Worm (Caenorhabditis elegans) whole organism, L2 larva: ENCODE measurements around the gene ZK1058.9.

Experiments used
- C34F6.9 ChIP-seq: fragments of 150-350 bp; optimal IDR thresholded peaks from 2 replicates; lab custom pipeline; 2014; ENCODE audit warnings: missing biosample characterization, missing genetic modification characterization
- F13H6.1 ChIP-seq: sonication (generic microtip); optimal IDR thresholded peaks from 2 replicates; lab custom pipeline; 2016; ENCODE audit warnings: missing genetic modification characterization, missing compliant biosample characterization
- R02D3.7 ChIP-seq: fragments of 150-350 bp; optimal IDR thresholded peaks from 2 replicates; lab custom pipeline; 2014; ENCODE audit warnings: missing biosample characterization, missing genetic modification characterization
- ZK546.5 ChIP-seq: sonication (generic microtip); optimal IDR thresholded peaks from 2 replicates; lab custom pipeline; 2017; ENCODE audit warnings: missing biosample characterization, missing genetic modification characterization
- alr-1 ChIP-seq: fragments of 150-350 bp; optimal IDR thresholded peaks from 2 replicates; lab custom pipeline; 2014; ENCODE audit warnings: missing biosample characterization, missing genetic modification characterization
- ama-1 ChIP-seq: fragments of 150-350 bp; optimal IDR thresholded peaks from 2 replicates; lab custom pipeline; 2018; ENCODE audit warnings: inconsistent platforms
- blmp-1 ChIP-seq: sonication (generic microtip); optimal IDR thresholded peaks from 2 replicates; lab custom pipeline; 2017; ENCODE audit warnings: missing genetic modification characterization, mild to moderate bottlenecking, missing compliant biosample characterization, antibody characterized with exemption, moderate library complexity; ENCODE audit not compliant: insufficient read depth
- ceh-16 ChIP-seq: fragments of 150-350 bp; optimal IDR thresholded peaks from 2 replicates; lab custom pipeline; 2014; ENCODE audit warnings: missing biosample characterization, missing genetic modification characterization
- ceh-82 ChIP-seq: fragments of 150-350 bp; optimal IDR thresholded peaks from 2 replicates; lab custom pipeline; 2014; ENCODE audit warnings: missing biosample characterization, missing genetic modification characterization
- crh-2 ChIP-seq: sonication (generic microtip); optimal IDR thresholded peaks from 2 replicates; lab custom pipeline; 2017; ENCODE audit warnings: missing biosample characterization, missing genetic modification characterization
- dmd-4 ChIP-seq: sonication (generic microtip); optimal IDR thresholded peaks from 2 replicates; lab custom pipeline; 2017; ENCODE audit warnings: missing biosample characterization, missing genetic modification characterization
- egl-27 ChIP-seq: sonication (generic microtip); optimal IDR thresholded peaks from 3 replicates; lab custom pipeline; 2017; ENCODE audit warnings: missing biosample characterization, missing genetic modification reagents, missing genetic modification characterization
- elt-1 ChIP-seq: fragments of 150-350 bp; optimal IDR thresholded peaks from 2 replicates; lab custom pipeline; 2014; ENCODE audit warnings: missing biosample characterization, missing genetic modification characterization
- elt-3 ChIP-seq: sonication (generic microtip); optimal IDR thresholded peaks from 2 replicates; lab custom pipeline; 2017; ENCODE audit warnings: missing biosample characterization, missing genetic modification characterization
- gmeb-1 ChIP-seq: fragments of 150-350 bp; optimal IDR thresholded peaks from 2 replicates; lab custom pipeline; 2014; ENCODE audit warnings: missing biosample characterization, missing genetic modification characterization
- lin-11 ChIP-seq: fragments of 150-350 bp; sonication (generic microtip); optimal IDR thresholded peaks from 2 replicates; lab custom pipeline; 2014; ENCODE audit warnings: missing biosample characterization, missing genetic modification characterization, inconsistent platforms, mixed read lengths
- lsy-2 ChIP-seq, 2 experiments: fragments of 150-350 bp in 1 of 2; sonication (generic microtip) in 1 of 2; optimal IDR thresholded peaks; 2 replicates each; lab custom pipeline; 2014 to 2017; ENCODE audit warnings: missing biosample characterization in 2 of 2, missing genetic modification characterization in 2 of 2
- mab-5 ChIP-seq: fragments of 150-350 bp; optimal IDR thresholded peaks from 2 replicates; lab custom pipeline; 2014; ENCODE audit warnings: missing biosample characterization, missing genetic modification characterization
- mbf-1 ChIP-seq: sonication (generic microtip); optimal IDR thresholded peaks from 2 replicates; lab custom pipeline; 2017; ENCODE audit warnings: missing biosample characterization, missing genetic modification characterization
- nhr-10 ChIP-seq: sonication (generic microtip); optimal IDR thresholded peaks from 2 replicates; lab custom pipeline; 2017; ENCODE audit warnings: missing biosample characterization, missing genetic modification characterization
- nhr-11 ChIP-seq: fragments of 150-350 bp; optimal IDR thresholded peaks from 2 replicates; lab custom pipeline; 2014; ENCODE audit warnings: missing biosample characterization, missing genetic modification characterization
- nhr-12 ChIP-seq: fragments of 150-350 bp; optimal IDR thresholded peaks from 2 replicates; lab custom pipeline; 2014; ENCODE audit warnings: missing biosample characterization, missing genetic modification characterization
- nhr-129 ChIP-seq: fragments of 150-350 bp; optimal IDR thresholded peaks from 2 replicates; lab custom pipeline; 2014; ENCODE audit warnings: missing biosample characterization, missing genetic modification characterization
- nhr-21 ChIP-seq: fragments of 150-350 bp; optimal IDR thresholded peaks from 2 replicates; lab custom pipeline; 2014; ENCODE audit warnings: missing biosample characterization, missing genetic modification characterization
- nhr-237 ChIP-seq: fragments of 150-350 bp; optimal IDR thresholded peaks from 2 replicates; lab custom pipeline; 2014; ENCODE audit warnings: missing biosample characterization, missing genetic modification characterization
- nhr-25 ChIP-seq: fragments of 150-350 bp; sonication (generic microtip); optimal IDR thresholded peaks from 3 replicates; lab custom pipeline; 2014; ENCODE audit warnings: missing biosample characterization, missing genetic modification characterization
- peb-1 ChIP-seq: fragments of 150-350 bp; optimal IDR thresholded peaks from 2 replicates; lab custom pipeline; 2014; ENCODE audit warnings: missing biosample characterization, missing genetic modification characterization
- sma-9 ChIP-seq, 2 experiments: fragments of 150-350 bp in 1 of 2; sonication (generic microtip) in 1 of 2; optimal IDR thresholded peaks; 2 replicates each; lab custom pipeline; 2014 to 2016; ENCODE audit warnings: missing genetic modification characterization in 2 of 2, mild to moderate bottlenecking in 1 of 2, missing biosample characterization in 1 of 2, missing compliant biosample characterization in 1 of 2, missing genetic modification reagents in 1 of 2, moderate library complexity in 1 of 2
- snpc-4 ChIP-seq: fragments of 150-350 bp; optimal IDR thresholded peaks from 2 replicates; lab custom pipeline; 2014; ENCODE audit warnings: missing biosample characterization, missing genetic modification characterization
- unc-55 ChIP-seq: fragments of 150-350 bp; sonication (generic microtip); optimal IDR thresholded peaks from 3 replicates; lab custom pipeline; 2014; ENCODE audit warnings: missing biosample characterization, missing genetic modification reagents, missing genetic modification characterization
- unc-62 ChIP-seq: fragments of 150-350 bp; optimal IDR thresholded peaks from 2 replicates; lab custom pipeline; 2014; ENCODE audit warnings: missing biosample characterization, missing genetic modification reagents, missing genetic modification characterization
- ztf-11 ChIP-seq: sonication (generic microtip); optimal IDR thresholded peaks from 2 replicates; lab custom pipeline; 2017; ENCODE audit warnings: missing biosample characterization, missing genetic modification characterization
- ztf-4 ChIP-seq: fragments of 150-350 bp; optimal IDR thresholded peaks from 2 replicates; lab custom pipeline; 2014; ENCODE audit warnings: missing biosample characterization, missing genetic modification characterization

The ZK1058.9 gene

ce11 chrIII:3908205-3908604 is 17.8 kb downstream of the ZK1058.9 start (continued):
- TF ChIP-seq lin-11 (no peak), nhr-129 (peak; percentile 44), unc-62 (GFP tag; lab: Kevin White, UChicago) (no peak), F13H6.1 (tag; lab: Kevin White, UChicago) (no peak), sma-9 (GFP tag; optimal IDR thresholded peaks at IDR 0.05; lab: Kevin White, UChicago) (peak; percentile 5), sma-9 (tag; optimal IDR thresholded peaks at IDR 0.05; lab: Kevin White, UChicago) (no peak), ceh-82 (tag; lab: Kevin White, UChicago) (no peak), nhr-237 (tag; lab: Kevin White, UChicago) (no peak), gmeb-1 (tag; lab: Kevin White, UChicago) (no peak), ztf-4 (tag; lab: Kevin White, UChicago) (peak; percentile 18), ceh-16 (no peak), nhr-11 (no peak), mbf-1 (tag; lab: Kevin White, UChicago) (no peak), nhr-21 (tag; lab: Kevin White, UChicago) (no peak), lsy-2 (tag; optimal IDR thresholded peaks at IDR 0.05; lab: Kevin White, UChicago) (peak in 1 of 2 experiments; percentile 44), unc-55 (peak; percentile 48), alr-1 (tag; lab: Kevin White, UChicago) (no peak)

DNA sequence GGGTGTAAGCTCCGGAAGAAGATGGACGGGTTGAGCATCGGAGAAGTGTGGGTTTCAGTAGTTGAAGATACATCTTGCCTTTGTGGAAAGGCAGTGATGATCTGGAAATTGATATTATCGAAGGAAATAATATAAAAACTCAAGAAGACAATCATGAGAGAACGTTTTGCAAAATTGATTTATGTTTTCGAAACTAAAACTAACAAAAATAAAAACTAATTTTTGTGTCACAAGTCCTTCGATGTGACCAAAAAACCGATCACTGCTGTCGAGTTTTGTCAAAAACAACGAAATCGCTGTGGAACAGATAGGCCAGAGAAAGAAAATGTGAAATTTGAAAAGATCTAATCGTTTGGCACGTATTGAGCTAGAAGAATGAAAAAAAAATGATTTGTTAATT is 18.4 kb downstream of the ZK1058.9 start, which contains the start of gene mmcm-1:
mmcm-1 (minus strand) TSS at position 101 of the 400 bp plus-strand sequence.
- TF ChIP-seq ama-1 (lab: Kevin White, UChicago) = no peak
- TF ChIP-seq mbf-1 (tag; lab: Kevin White, UChicago) = no peak
- TF ChIP-seq ztf-11 (tag; lab: Kevin White, UChicago) = no peak
- no peak for TF ChIP-seq R02D3.7 (tag; lab: Kevin White, UChicago)
- TF ChIP-seq ztf-4 (tag; lab: Kevin White, UChicago) = no peak
- no peak for TF ChIP-seq dmd-4 (tag; lab: Kevin White, UChicago)
- TF ChIP-seq egl-27 (tag; lab: Kevin White, UChicago) = no peak
- TF ChIP-seq nhr-11 = no peak
- TF ChIP-seq lsy-2 (tag; optimal IDR thresholded peaks at IDR 0.05; lab: Kevin White, UChicago) = no peak
- TF ChIP-seq ceh-82 (tag; lab: Kevin White, UChicago) = no peak
- TF ChIP-seq sma-9 (GFP tag; optimal IDR thresholded peaks at IDR 0.05; lab: Kevin White, UChicago) = no peak
- no peak for TF ChIP-seq sma-9 (tag; optimal IDR thresholded peaks at IDR 0.05; lab: Kevin White, UChicago)

ce11 chrIII:3906481-3906880 is 19.5 kb downstream of the ZK1058.9 start:
- TF ChIP-seq F13H6.1 (tag; lab: Kevin White, UChicago) = no peak
- no peak for TF ChIP-seq ztf-11 (tag; lab: Kevin White, UChicago)
- TF ChIP-seq ama-1 (lab: Kevin White, UChicago) = no peak
- no peak for TF ChIP-seq sma-9 (GFP tag; optimal IDR thresholded peaks at IDR 0.05; lab: Kevin White, UChicago)
- TF ChIP-seq sma-9 (tag; optimal IDR thresholded peaks at IDR 0.05; lab: Kevin White, UChicago) = no peak
- no peak for TF ChIP-seq peb-1 (tag; lab: Kevin White, UChicago)

ce11 chrIII:3902588-3903325 is 23.3 kb downstream of the ZK1058.9 start:
- TF ChIP-seq elt-3 (no peak), ztf-4 (tag; lab: Kevin White, UChicago) (no peak), nhr-25 (tag; lab: Kevin White, UChicago) (peak; percentile 17), crh-2 (no peak), lsy-2 (tag; optimal IDR thresholded peaks at IDR 0.05; lab: Kevin White, UChicago) (peak in 1 of 2 experiments; percentile 36), ama-1 (lab: Kevin White, UChicago) (peak; percentile 71)

DNA sequence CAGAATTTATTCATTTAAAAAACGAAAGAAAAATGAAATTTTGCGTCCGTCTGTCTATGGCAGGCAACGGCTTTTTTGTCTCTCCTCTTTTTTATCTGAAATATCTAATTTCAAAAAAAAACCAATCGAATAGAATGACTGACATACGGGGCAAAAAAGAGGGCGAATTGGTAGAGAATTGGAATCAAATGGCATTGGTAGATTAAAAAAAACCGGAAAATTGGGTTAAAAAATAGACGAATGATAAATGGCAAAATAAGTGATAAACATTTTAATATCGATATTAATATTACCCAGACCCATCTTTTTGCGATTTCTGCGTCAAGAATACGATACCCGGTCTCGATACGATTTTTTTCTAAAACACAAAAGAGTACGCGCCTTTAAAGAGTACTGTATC is 24.5 kb downstream of the ZK1058.9 start, which contains the start of gene tir-1:
tir-1 (minus strand) TSS at position 101 of the 400 bp plus-strand sequence.
- TF ChIP-seq ztf-4 (tag; lab: Kevin White, UChicago) (no peak), C34F6.9 (tag; lab: Kevin White, UChicago) (no peak), mab-5 (tag; lab: Kevin White, UChicago) (no peak), sma-9 (GFP tag; optimal IDR thresholded peaks at IDR 0.05; lab: Kevin White, UChicago) (no peak), sma-9 (tag; optimal IDR thresholded peaks at IDR 0.05; lab: Kevin White, UChicago) (no peak), nhr-237 (tag; lab: Kevin White, UChicago) (no peak), nhr-10 (no peak), snpc-4 (tag; lab: Kevin White, UChicago) (no peak), nhr-12 (no peak), blmp-1 (tag; lab: Kevin White, UChicago) (no peak), ZK546.5 (tag; lab: Kevin White, UChicago) (no peak), mbf-1 (tag; lab: Kevin White, UChicago) (no peak), gmeb-1 (tag; lab: Kevin White, UChicago) (no peak), R02D3.7 (tag; lab: Kevin White, UChicago) (no peak), ama-1 (lab: Kevin White, UChicago) (no peak), elt-1 (no peak)
